Worm (Caenorhabditis elegans): Measurements from ENCODE around the gene npr-8.
A peak's percentile ranks its signal among the peaks of the same experiment; 100 is the strongest.

Gene npr-8

ce11 chrX:7437949-7438348 is 60.8 kb downstream of the npr-8 start, which contains the start of gene C01C10.2:
TSS of gene C01C10.2 (minus strand) at chrX:7438118.
- no peak for TF ChIP-seq unc-39 (tag; optimal IDR thresholded peaks at IDR 0.05)
- TF ChIP-seq ces-1 (GFP tag; optimal IDR thresholded peaks at IDR 0.05), result peak; percentile 21

Measured in whole organism, mixed stage, embryonic.